Fruit fly (Drosophila melanogaster): ENCODE measurements around the gene CG15824.

CG15824 gene

DNA sequence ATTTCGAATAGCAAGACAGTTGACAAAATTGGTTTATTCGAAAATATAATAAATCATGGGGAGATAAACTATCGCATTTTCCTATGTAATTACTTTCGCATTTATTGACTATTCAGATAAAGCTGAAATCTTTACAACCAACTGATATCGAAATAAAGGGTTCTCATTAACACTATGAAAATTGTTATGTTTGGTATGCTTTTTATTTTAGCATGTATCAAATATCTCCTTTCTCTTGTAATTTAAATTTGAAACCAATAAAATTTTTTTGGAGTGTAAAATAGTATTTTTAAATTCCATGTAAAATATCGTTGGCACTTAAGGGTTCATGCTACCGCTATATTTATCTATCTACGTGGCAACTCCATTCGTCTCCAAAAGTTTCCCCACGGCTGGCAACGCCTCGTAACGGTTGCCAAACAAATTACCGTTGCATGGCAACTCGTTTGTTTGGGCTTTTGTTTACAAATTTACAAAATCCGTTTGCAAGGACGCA is 29.8 kb downstream of the CG15824 start, which contains the start of gene CG13949 (continued):
- TF ChIP-seq Ssrp (tag; optimal IDR thresholded peaks at IDR 0.05) = peak; percentile 20
- TF ChIP-seq CG3407 (GFP tag; optimal IDR thresholded peaks at IDR 0.05) = peak; percentile 43
- 0 out of 3 replicates have a peak, but pooled peaks have one; percentile 47 for TF ChIP-seq CG34224 (GFP tag; IDR thresholded peaks at IDR 0.05; ENCODE audit: partially characterized antibody)
- peak; percentile 60; the same call in 1 of the 3 replicates for TF ChIP-seq z (GFP tag; IDR thresholded peaks at IDR 0.05)
- TF ChIP-seq CG2116 (GFP tag; optimal IDR thresholded peaks at IDR 0.05) = peak; percentile 54
- no peak for TF ChIP-seq pros (GFP tag; optimal IDR thresholded peaks at IDR 0.05)
- peak; percentile 85 for TF ChIP-seq sob (GFP tag; IDR thresholded peaks at IDR 0.05)
- TF ChIP-seq tx (GFP tag; optimal IDR thresholded peaks at IDR 0.05) = peak; percentile 61
- TF ChIP-seq CG11723 (GFP tag; optimal IDR thresholded peaks at IDR 0.05) = no peak
- TF ChIP-seq CG12071 (GFP tag; optimal IDR thresholded peaks at IDR 0.05) = peak; percentile 31
- peak; percentile 82 for TF ChIP-seq HmgD (GFP tag; optimal IDR thresholded peaks at IDR 0.05)
- TF ChIP-seq dati (GFP tag; IDR thresholded peaks at IDR 0.05) = peak; percentile 60; the same call in 1 of the 2 replicates
- TF ChIP-seq lov (optimal IDR thresholded peaks at IDR 0.05) = no peak
- TF ChIP-seq lov (GFP tag; IDR thresholded peaks at IDR 0.05) = no peak
- no peak for TF ChIP-seq YL-1 (GFP tag; optimal IDR thresholded peaks at IDR 0.05)
- TF ChIP-seq Scr (GFP tag; IDR thresholded peaks at IDR 0.05; ENCODE audit: partially characterized antibody) = peak; percentile 42
- no peak for TF ChIP-seq Dad (GFP tag; optimal IDR thresholded peaks at IDR 0.05)
- peak; percentile 17 for TF ChIP-seq CG9876 (GFP tag; optimal IDR thresholded peaks at IDR 0.05)
- TF ChIP-seq dmrt11E (tag; optimal IDR thresholded peaks at IDR 0.05) = peak; percentile 21
- TF ChIP-seq CG6272 (GFP tag; IDR thresholded peaks at IDR 0.05) = peak; percentile 72
- TF ChIP-seq klu (GFP tag; IDR thresholded peaks at IDR 0.05) = peak; percentile 47; the same call in 1 of the 2 replicates
- TF ChIP-seq Kr (GFP tag; optimal IDR thresholded peaks at IDR 0.05) = no peak
- peak; percentile 81 for TF ChIP-seq CG2120 (GFP tag; optimal IDR thresholded peaks at IDR 0.05)
- peak; percentile 35 for TF ChIP-seq CG18011 (GFP tag; optimal IDR thresholded peaks at IDR 0.05)
- TF ChIP-seq CG18476 (GFP tag; optimal IDR thresholded peaks at IDR 0.05) = no peak
- peak; percentile 46 for TF ChIP-seq CG17385 (GFP tag; optimal IDR thresholded peaks at IDR 0.05)
- TF ChIP-seq schlank (tag; optimal IDR thresholded peaks at IDR 0.05) = no peak
- peak; percentile 55 for TF ChIP-seq Fer1 (GFP tag; optimal IDR thresholded peaks at IDR 0.05)
- peak; percentile 26 for TF ChIP-seq CG10654 (GFP tag; optimal IDR thresholded peaks at IDR 0.05)
- 0 out of 2 replicates have a peak, but pooled peaks have one; percentile 18 for TF ChIP-seq CG4360 (GFP tag; IDR thresholded peaks at IDR 0.05)
- no peak; the same call in 2 of the 3 replicates for TF ChIP-seq CG6175 (GFP tag; IDR thresholded peaks at IDR 0.05)
- no peak for TF ChIP-seq nom (GFP tag; optimal IDR thresholded peaks at IDR 0.05)
- peak; percentile 59 for TF ChIP-seq nmo (GFP tag; optimal IDR thresholded peaks at IDR 0.05)
- TF ChIP-seq CG17359 (tag; optimal IDR thresholded peaks at IDR 0.05) = peak; percentile 62
- TF ChIP-seq lmd (GFP tag; IDR thresholded peaks at IDR 0.05) = peak; percentile 72
- TF ChIP-seq Oli (tag; optimal IDR thresholded peaks at IDR 0.05) = peak; percentile 15
- peak; percentile 6 for TF ChIP-seq CG18619 (GFP tag; optimal IDR thresholded peaks at IDR 0.05)
- no peak for TF ChIP-seq Trl (optimal IDR thresholded peaks at IDR 0.05)
- TF ChIP-seq Trl (GFP tag; optimal IDR thresholded peaks at IDR 0.05) = peak; percentile 60
- TF ChIP-seq sqz (GFP tag; optimal IDR thresholded peaks at IDR 0.05) = no peak
- TF ChIP-seq btn (GFP tag; optimal IDR thresholded peaks at IDR 0.05) = no peak
- TF ChIP-seq abd-A (tag; optimal IDR thresholded peaks at IDR 0.05) = no peak
- peak; percentile 56 for TF ChIP-seq amos (GFP tag; IDR thresholded peaks at IDR 0.05; ENCODE audit: partially characterized antibody)
- no peak for TF ChIP-seq Tbp (GFP tag; optimal IDR thresholded peaks at IDR 0.05)
- TF ChIP-seq pan (optimal IDR thresholded peaks at IDR 0.05) = no peak
- peak in 1 of 2 experiments; percentile 83 for TF ChIP-seq pan (GFP tag; optimal IDR thresholded peaks at IDR 0.05 in 1 of 2, IDR thresholded peaks at IDR 0.05 in 1 of 2)
- TF ChIP-seq pnt (GFP tag; optimal IDR thresholded peaks at IDR 0.05) = peak; percentile 47
- TF ChIP-seq peb (GFP tag; IDR thresholded peaks at IDR 0.05) = peak; percentile 32; the same call in 1 of the 2 replicates
- no peak for TF ChIP-seq luna (GFP tag; optimal IDR thresholded peaks at IDR 0.05)
- TF ChIP-seq CG3726 (GFP tag; IDR thresholded peaks at IDR 0.05) = no peak
- TF ChIP-seq CG12236 (GFP tag; optimal IDR thresholded peaks at IDR 0.05) = no peak
